Worm (Caenorhabditis elegans): Measurements from ENCODE around the gene hdl-2.

DNA sequence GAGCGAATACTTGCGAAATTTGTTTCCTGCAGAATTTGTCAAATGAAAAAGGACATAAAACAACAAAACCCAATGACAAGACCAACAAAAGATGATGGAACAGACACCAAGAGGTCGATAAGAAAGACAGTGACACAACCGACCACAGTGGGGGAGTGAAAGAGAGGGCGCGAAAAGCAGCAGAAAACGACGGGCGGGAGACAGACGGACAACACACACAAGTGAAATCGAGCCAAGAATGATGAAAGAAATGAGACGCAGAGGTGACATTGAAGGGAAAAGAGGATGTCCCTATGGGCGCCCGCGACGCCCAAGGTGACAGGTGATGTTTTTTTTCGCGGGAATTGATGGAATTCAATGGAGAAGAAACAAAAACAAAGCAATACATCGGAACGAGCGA, 7.9 kb upstream of the hdl-2 start:
- peak; percentile 67 for TF ChIP-seq ztf-26 (tag; optimal IDR thresholded peaks at IDR 0.05)
- TF ChIP-seq ama-1 (optimal IDR thresholded peaks at IDR 0.05): no peak
- TF ChIP-seq ama-1 (GFP tag; optimal IDR thresholded peaks at IDR 0.05): no peak
- TF ChIP-seq ekl-4 (GFP tag; IDR thresholded peaks at IDR 0.05): no peak
- no peak for TF ChIP-seq cebp-2 (GFP tag; IDR thresholded peaks at IDR 0.05)
- TF ChIP-seq mxl-1 (tag; optimal IDR thresholded peaks at IDR 0.05): no peak
- no peak for TF ChIP-seq xnd-1 (tag; optimal IDR thresholded peaks at IDR 0.05)
- TF ChIP-seq unc-130 (GFP tag; optimal IDR thresholded peaks at IDR 0.05): no peak
- no peak for TF ChIP-seq C06A6.2 (GFP tag; conservative IDR thresholded peaks at IDR 0.05)
- TF ChIP-seq ztf-28 (GFP tag; IDR thresholded peaks at IDR 0.05): no peak
- TF ChIP-seq snpc-4 (GFP tag; optimal IDR thresholded peaks at IDR 0.05): no peak
- TF ChIP-seq snpc-4 (tag; optimal IDR thresholded peaks at IDR 0.05): peak in 2 of 4 experiments; percentile 30 to 41

Data from whole organism, young adult.